In the genomic region with DNA sequence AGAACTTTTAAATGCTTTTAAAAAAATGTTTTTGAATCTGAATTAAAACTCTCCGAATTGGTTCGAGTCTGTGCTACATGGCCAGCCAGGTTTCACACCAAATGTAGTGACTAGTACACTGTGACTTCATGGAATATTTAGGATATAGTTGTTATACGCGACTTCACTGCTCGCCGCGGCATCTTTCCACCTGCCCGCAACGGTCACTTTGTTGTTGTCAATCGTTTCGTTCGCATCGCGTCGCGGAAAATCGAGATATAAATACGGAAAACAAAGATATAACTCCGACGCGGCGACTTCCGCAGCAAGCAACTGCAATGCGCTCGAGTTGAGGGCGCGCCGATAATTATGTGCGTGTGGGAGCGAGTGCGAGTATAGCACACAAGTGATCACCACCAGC, we compare ENCODE assay signal across 1 fruit fly cellular context.
TF ChIP-seq lines count a peak whose summit lies in the region.

A gene (plus strand): TSS at position 200 of the 400 bp plus-strand sequence.

TF ChIP-seq in whole organism, embryonic, 481 proteins besides CTCF, POLR2A, EP300 and RAD21 (continued from another document and continues in another):
- TF ChIP-seq Max (GFP tag; optimal IDR thresholded peaks at IDR 0.05; lab: Kevin White, UChicago) (no peak), Rx (GFP tag; IDR thresholded peaks at IDR 0.05; lab: Robert Waterston, UW) (no peak), CG14667 (GFP tag; IDR thresholded peaks at IDR 0.05; lab: Robert Waterston, UW) (no peak), dysf (GFP tag; IDR thresholded peaks at IDR 0.05; lab: Robert Waterston, UW) (no peak), CG15479 (GFP tag; optimal IDR thresholded peaks at IDR 0.05; lab: Kevin White, UChicago) (no peak), CG13123 (GFP tag; optimal IDR thresholded peaks at IDR 0.05; lab: Kevin White, UChicago) (no peak), CG3726 (GFP tag; IDR thresholded peaks at IDR 0.05; lab: Robert Waterston, UW) (no peak), so (GFP tag; IDR thresholded peaks at IDR 0.05; lab: Robert Waterston, UW) (0 out of 3 replicates have a peak, but pooled peaks have one; percentile 15), ind (GFP tag; optimal IDR thresholded peaks at IDR 0.05; lab: Kevin White, UChicago) (no peak), Sin3A (optimal IDR thresholded peaks at IDR 0.05; lab: Kevin White, UChicago) (peak; percentile 46), Nf-YA (GFP tag; IDR thresholded peaks at IDR 0.05; lab: Robert Waterston, UW) (no peak), Nf-YC (tag; optimal IDR thresholded peaks at IDR 0.05; lab: Kevin White, UChicago) (peak; percentile 77), CG8290 (GFP tag; optimal IDR thresholded peaks at IDR 0.05; lab: Kevin White, UChicago) (no peak), CG8290 (tag; optimal IDR thresholded peaks at IDR 0.05; lab: Kevin White, UChicago) (peak in 1 of 2 experiments; percentile 87), CG14014 (GFP tag; IDR thresholded peaks at IDR 0.05; lab: Robert Waterston, UW) (no peak), YL-1 (GFP tag; optimal IDR thresholded peaks at IDR 0.05; lab: Kevin White, UChicago) (peak; percentile 74), sr (GFP tag; IDR thresholded peaks at IDR 0.05; lab: Robert Waterston, UW) (no peak), CG17829 (tag; optimal IDR thresholded peaks at IDR 0.05; lab: Kevin White, UChicago) (peak; percentile 74), CG3847 (GFP tag; IDR thresholded peaks at IDR 0.05; lab: Robert Waterston, UW) (peak; percentile 42; the same call in 1 of the 2 replicates), repo (GFP tag; optimal IDR thresholded peaks at IDR 0.05; lab: Kevin White, UChicago) (no peak), CG10321 (GFP tag; IDR thresholded peaks at IDR 0.05; lab: Robert Waterston, UW) (no peak), CG2889 (GFP tag; IDR thresholded peaks at IDR 0.05; lab: Robert Waterston, UW) (no peak), esg (GFP tag; conservative IDR thresholded peaks at IDR 0.05; lab: Robert Waterston, UW) (no peak), run (tag; optimal IDR thresholded peaks at IDR 0.05; lab: Kevin White, UChicago) (no peak), ttk (GFP tag; IDR thresholded peaks at IDR 0.05; lab: Robert Waterston, UW) (no peak; the same call in 1 of the 2 replicates), CG3065 (GFP tag; optimal IDR thresholded peaks at IDR 0.05; lab: Kevin White, UChicago) (no peak), pum (GFP tag; optimal IDR thresholded peaks at IDR 0.05; lab: Kevin White, UChicago) (no peak), CG12744 (GFP tag; optimal IDR thresholded peaks at IDR 0.05; lab: Kevin White, UChicago) (no peak), zen2 (GFP tag; IDR thresholded peaks at IDR 0.05; lab: Robert Waterston, UW; ENCODE audit: partially characterized antibody) (no peak), Kr (GFP tag; optimal IDR thresholded peaks at IDR 0.05; lab: Kevin White, UChicago) (no peak), vfl (GFP tag; optimal IDR thresholded peaks at IDR 0.05; lab: Kevin White, UChicago) (no peak), CG10565 (GFP tag; optimal IDR thresholded peaks at IDR 0.05; lab: Kevin White, UChicago) (no peak), tx (GFP tag; optimal IDR thresholded peaks at IDR 0.05; lab: Kevin White, UChicago) (no peak), CG14441 (GFP tag; IDR thresholded peaks at IDR 0.05; lab: Robert Waterston, UW) (no peak), tll (GFP tag; optimal IDR thresholded peaks at IDR 0.05; lab: Kevin White, UChicago) (peak in 1 of 2 experiments; percentile 45), abd-A (tag; optimal IDR thresholded peaks at IDR 0.05; lab: Kevin White, UChicago) (no peak), Hand (GFP tag; optimal IDR thresholded peaks at IDR 0.05; lab: Kevin White, UChicago) (no peak), btn (GFP tag; optimal IDR thresholded peaks at IDR 0.05; lab: Kevin White, UChicago) (no peak), zfh2 (GFP tag; optimal IDR thresholded peaks at IDR 0.05; lab: Kevin White, UChicago) (no peak), corto (GFP tag; optimal IDR thresholded peaks at IDR 0.05; lab: Kevin White, UChicago) (no peak), Side (GFP tag; optimal IDR thresholded peaks at IDR 0.05; lab: Kevin White, UChicago) (peak; percentile 19), CG15269 (tag; optimal IDR thresholded peaks at IDR 0.05; lab: Kevin White, UChicago) (peak; percentile 18), Bdp1 (GFP tag; optimal IDR thresholded peaks at IDR 0.05; lab: Kevin White, UChicago) (no peak), ERR (GFP tag; optimal IDR thresholded peaks at IDR 0.05; lab: Kevin White, UChicago) (no peak), CG18764 (GFP tag; optimal IDR thresholded peaks at IDR 0.05; lab: Kevin White, UChicago) (no peak), CG9797 (GFP tag; optimal IDR thresholded peaks at IDR 0.05; lab: Kevin White, UChicago) (peak; percentile 92), HLH54F (GFP tag; optimal IDR thresholded peaks at IDR 0.05; lab: Kevin White, UChicago) (no peak), danr (GFP tag; IDR thresholded peaks at IDR 0.05; lab: Robert Waterston, UW) (no peak), Lpt (GFP tag; optimal IDR thresholded peaks at IDR 0.05; lab: Kevin White, UChicago) (no peak), E2f2 (GFP tag; IDR thresholded peaks at IDR 0.05; lab: Robert Waterston, UW) (peak; percentile 70), CG7271 (tag; optimal IDR thresholded peaks at IDR 0.05; lab: Kevin White, UChicago) (no peak), Nf-YB (GFP tag; optimal IDR thresholded peaks at IDR 0.05; lab: Kevin White, UChicago) (peak; percentile 54), CG7839 (tag; optimal IDR thresholded peaks at IDR 0.05; lab: Kevin White, UChicago) (peak; percentile 12), CG10274 (GFP tag; optimal IDR thresholded peaks at IDR 0.05; lab: Kevin White, UChicago) (no peak), B-H1 (GFP tag; IDR thresholded peaks at IDR 0.05; lab: Robert Waterston, UW) (no peak), CG8388 (GFP tag; optimal IDR thresholded peaks at IDR 0.05; lab: Kevin White, UChicago) (no peak), Ets65A (GFP tag; lab: Kevin White, UChicago) (peak; percentile 82), toy (GFP tag; IDR thresholded peaks at IDR 0.05; lab: Robert Waterston, UW) (no peak), CG5953 (GFP tag; IDR thresholded peaks at IDR 0.05; lab: Robert Waterston, UW) (0 out of 2 replicates have a peak, but pooled peaks have one; percentile 49), bowl (GFP tag; IDR thresholded peaks at IDR 0.05; lab: Robert Waterston, UW) (no peak), Dfd (GFP tag; optimal IDR thresholded peaks at IDR 0.05; lab: Kevin White, UChicago) (no peak), CG1792 (GFP tag; optimal IDR thresholded peaks at IDR 0.05; lab: Kevin White, UChicago) (no peak), HmgD (GFP tag; optimal IDR thresholded peaks at IDR 0.05; lab: Kevin White, UChicago) (no peak), eve (GFP tag; optimal IDR thresholded peaks at IDR 0.05; lab: Kevin White, UChicago) (no peak), dati (GFP tag; IDR thresholded peaks at IDR 0.05; lab: Robert Waterston, UW) (no peak), CG3838 (GFP tag; optimal IDR thresholded peaks at IDR 0.05; lab: Kevin White, UChicago) (no peak), chn (GFP tag; optimal IDR thresholded peaks at IDR 0.05; lab: Kevin White, UChicago) (no peak), CG8359 (GFP tag; optimal IDR thresholded peaks at IDR 0.05; lab: Kevin White, UChicago; ENCODE audit: borderline replicate concordance) (no peak), CG13296 (GFP tag; optimal IDR thresholded peaks at IDR 0.05; lab: Kevin White, UChicago) (peak; percentile 14), kah (GFP tag; optimal IDR thresholded peaks at IDR 0.05; lab: Kevin White, UChicago) (peak; percentile 35), MTF-1 (GFP tag; optimal IDR thresholded peaks at IDR 0.05; lab: Kevin White, UChicago; ENCODE audit: borderline replicate concordance) (no peak), CG12299 (tag; optimal IDR thresholded peaks at IDR 0.05; lab: Kevin White, UChicago) (peak; percentile 27), Ptx1 (GFP tag; IDR thresholded peaks at IDR 0.05; lab: Robert Waterston, UW) (no peak), luna (GFP tag; optimal IDR thresholded peaks at IDR 0.05; lab: Kevin White, UChicago) (no peak), Oli (tag; optimal IDR thresholded peaks at IDR 0.05; lab: Kevin White, UChicago) (no peak), CG9876 (GFP tag; optimal IDR thresholded peaks at IDR 0.05; lab: Kevin White, UChicago) (no peak), TFAM (GFP tag; optimal IDR thresholded peaks at IDR 0.05; lab: Kevin White, UChicago) (no peak), CG7928 (GFP tag; optimal IDR thresholded peaks at IDR 0.05; lab: Kevin White, UChicago) (peak; percentile 20), CG30403 (GFP tag; optimal IDR thresholded peaks at IDR 0.05; lab: Kevin White, UChicago) (no peak), sc (optimal IDR thresholded peaks at IDR 0.05; lab: Kevin White, UChicago) (no peak), sc (GFP tag; optimal IDR thresholded peaks at IDR 0.05; lab: Kevin White, UChicago) (no peak), sob (GFP tag; IDR thresholded peaks at IDR 0.05; lab: Robert Waterston, UW) (0 out of 2 replicates have a peak, but pooled peaks have one; percentile 19), sd (tag; optimal IDR thresholded peaks at IDR 0.05; lab: Kevin White, UChicago) (peak; percentile 31), eyg (GFP tag; optimal IDR thresholded peaks at IDR 0.05; lab: Kevin White, UChicago) (no peak), phol (tag; optimal IDR thresholded peaks at IDR 0.05; lab: Kevin White, UChicago) (no peak), NK7.1 (GFP tag; optimal IDR thresholded peaks at IDR 0.05; lab: Kevin White, UChicago) (no peak), CG18619 (GFP tag; optimal IDR thresholded peaks at IDR 0.05; lab: Kevin White, UChicago) (no peak), nmo (GFP tag; optimal IDR thresholded peaks at IDR 0.05; lab: Kevin White, UChicago) (peak; percentile 63), Dref (GFP tag; IDR thresholded peaks at IDR 0.05; lab: Robert Waterston, UW) (peak; percentile 44), scrt (GFP tag; optimal IDR thresholded peaks at IDR 0.05; lab: Kevin White, UChicago) (no peak), CG32532 (GFP tag; IDR thresholded peaks at IDR 0.05; lab: Robert Waterston, UW) (no peak), CG6254 (GFP tag; optimal IDR thresholded peaks at IDR 0.05; lab: Kevin White, UChicago) (no peak), CG4617 (GFP tag; optimal IDR thresholded peaks at IDR 0.05; lab: Kevin White, UChicago; ENCODE audit: borderline replicate concordance) (peak; percentile 50), CG14710 (tag; optimal IDR thresholded peaks at IDR 0.05; lab: Kevin White, UChicago) (peak; percentile 53), al (GFP tag; IDR thresholded peaks at IDR 0.05; lab: Robert Waterston, UW) (no peak), CG8089 (GFP tag; optimal IDR thresholded peaks at IDR 0.05; lab: Kevin White, UChicago) (peak; percentile 2), cas (GFP tag; IDR thresholded peaks at IDR 0.05; lab: Robert Waterston, UW) (peak; percentile 39; the same call in 1 of the 2 replicates), mld (GFP tag; IDR thresholded peaks at IDR 0.05; lab: Robert Waterston, UW; ENCODE audit: partially characterized antibody) (no peak), CG18262 (tag; optimal IDR thresholded peaks at IDR 0.05; lab: Kevin White, UChicago) (peak; percentile 0), slp2 (GFP tag; optimal IDR thresholded peaks at IDR 0.05; lab: Kevin White, UChicago) (no peak), fru (optimal IDR thresholded peaks at IDR 0.05; lab: Kevin White, UChicago) (peak; percentile 14), lilli (GFP tag; optimal IDR thresholded peaks at IDR 0.05; lab: Kevin White, UChicago) (no peak), HLHmδ (GFP tag; optimal IDR thresholded peaks at IDR 0.05; lab: Kevin White, UChicago) (peak; percentile 39), CG7963 (GFP tag; IDR thresholded peaks at IDR 0.05; lab: Robert Waterston, UW; ENCODE audit: partially characterized antibody) (no peak), Jarid2 (GFP tag; optimal IDR thresholded peaks at IDR 0.05; lab: Kevin White, UChicago) (peak; percentile 92), Gug (GFP tag; IDR thresholded peaks at IDR 0.05; lab: Robert Waterston, UW) (no peak), gem (tag; optimal IDR thresholded peaks at IDR 0.05; lab: Kevin White, UChicago) (no peak), CG14965 (GFP tag; optimal IDR thresholded peaks at IDR 0.05; lab: Kevin White, UChicago; ENCODE audit: borderline replicate concordance) (no peak), ase (GFP tag; IDR thresholded peaks at IDR 0.05; lab: Robert Waterston, UW) (no peak), Sox102F (GFP tag; optimal IDR thresholded peaks at IDR 0.05; lab: Kevin White, UChicago) (no peak), HLH4C (GFP tag; IDR thresholded peaks at IDR 0.05; lab: Robert Waterston, UW; ENCODE audit: partially characterized antibody) (no peak), tin (GFP tag; optimal IDR thresholded peaks at IDR 0.05; lab: Kevin White, UChicago) (peak; percentile 16), D (optimal IDR thresholded peaks at IDR 0.05; lab: Kevin White, UChicago) (no peak), D (GFP tag; optimal IDR thresholded peaks at IDR 0.05; lab: Kevin White, UChicago) (no peak), trem (tag; optimal IDR thresholded peaks at IDR 0.05; lab: Kevin White, UChicago) (peak; percentile 28), Dad (GFP tag; optimal IDR thresholded peaks at IDR 0.05; lab: Kevin White, UChicago) (no peak), Doc2 (GFP tag; IDR thresholded peaks at IDR 0.05; lab: Robert Waterston, UW) (no peak), Dp (GFP tag; optimal IDR thresholded peaks at IDR 0.05; lab: Kevin White, UChicago) (peak; percentile 64), CG10462 (GFP tag; optimal IDR thresholded peaks at IDR 0.05; lab: Kevin White, UChicago) (no peak), CG6272 (GFP tag; IDR thresholded peaks at IDR 0.05; lab: Robert Waterston, UW) (no peak), cwo (GFP tag; optimal IDR thresholded peaks at IDR 0.05; lab: Kevin White, UChicago) (no peak), CG17568 (GFP tag; optimal IDR thresholded peaks at IDR 0.05; lab: Kevin White, UChicago) (no peak), gcm (GFP tag; optimal IDR thresholded peaks at IDR 0.05; lab: Kevin White, UChicago) (no peak), CG4730 (GFP tag; IDR thresholded peaks at IDR 0.05; lab: Robert Waterston, UW) (no peak), az2 (GFP tag; optimal IDR thresholded peaks at IDR 0.05; lab: Kevin White, UChicago) (no peak), otp (GFP tag; IDR thresholded peaks at IDR 0.05; lab: Robert Waterston, UW) (no peak), Hmx (GFP tag; optimal IDR thresholded peaks at IDR 0.05; lab: Kevin White, UChicago) (no peak), nerfin-1 (tag; optimal IDR thresholded peaks at IDR 0.05; lab: Kevin White, UChicago) (no peak), HLH3B (GFP tag; IDR thresholded peaks at IDR 0.05; lab: Robert Waterston, UW) (no peak), CG31388 (GFP tag; optimal IDR thresholded peaks at IDR 0.05; lab: Kevin White, UChicago) (no peak), CG8478 (optimal IDR thresholded peaks at IDR 0.05; lab: Kevin White, UChicago) (no peak), grau (tag; optimal IDR thresholded peaks at IDR 0.05; lab: Kevin White, UChicago) (peak; percentile 42)
